Worm (Caenorhabditis elegans) whole organism, L4 larva: ENCODE measurements around the gene mps-4.
A peak's percentile ranks its signal among the peaks of the same experiment; 100 is the strongest.

Experiments used
- D1046.2 ChIP-seq: fragments of 200-800 bp; sonication (Bioruptor generic); IDR thresholded peaks from 2 replicates; pipeline ENCODE4 v1.3.6; 2022; ENCODE audit warnings: missing genetic modification characterization, missing compliant biosample characterization
- F26F4.8 ChIP-seq: fragments of 200-800 bp; sonication (Bioruptor generic); conservative IDR thresholded peaks from 2 replicates; pipeline ENCODE4 v1.3.6; 2022; ENCODE audit warnings: missing genetic modification characterization, missing compliant biosample characterization
- Y105C5A.15 ChIP-seq: fragments of 200-800 bp; sonication (Bioruptor generic); IDR thresholded peaks from 2 replicates; pipeline ENCODE4 v1.3.6; 2022; ENCODE audit warnings: missing genetic modification characterization, missing compliant biosample characterization
- Y75B8A.6 ChIP-seq: fragments of 200-800 bp; sonication (Bioruptor generic); IDR thresholded peaks from 2 replicates; pipeline ENCODE4 v1.3.6; 2022; ENCODE audit warnings: missing genetic modification reagents, missing genetic modification characterization, missing compliant biosample characterization
- ZK546.5 ChIP-seq, 2 experiments: sonication (generic microtip); optimal IDR thresholded peaks; 2 replicates each; lab custom pipeline; 2017; ENCODE audit warnings: missing biosample characterization in 2 of 2, missing genetic modification characterization in 2 of 2
- aly-2 ChIP-seq: sonication (generic microtip); optimal IDR thresholded peaks from 2 replicates; lab custom pipeline; 2018; ENCODE audit warnings: missing biosample characterization, missing genetic modification characterization
- attf-4 ChIP-seq: sonication (generic microtip); optimal IDR thresholded peaks from 3 replicates; lab custom pipeline; 2017; ENCODE audit warnings: missing biosample characterization, missing genetic modification characterization
- ceh-20 ChIP-seq: fragments of 200-800 bp; sonication (Bioruptor generic); IDR thresholded peaks from 2 replicates; pipeline ENCODE4 v1.3.6; 2022; ENCODE audit warnings: missing genetic modification reagents, missing genetic modification characterization, missing compliant biosample characterization
- ceh-44 ChIP-seq: fragments of 200-800 bp; sonication (Bioruptor generic); IDR thresholded peaks from 2 replicates; pipeline ENCODE4 v1.3.6; 2022; ENCODE audit warnings: missing genetic modification reagents, missing genetic modification characterization, missing compliant biosample characterization
- ceh-62 ChIP-seq: sonication (generic microtip); optimal IDR thresholded peaks from 2 replicates; lab custom pipeline; 2017; ENCODE audit warnings: missing biosample characterization, missing genetic modification characterization
- daf-19 ChIP-seq: fragments of 200-800 bp; sonication (Bioruptor generic); conservative IDR thresholded peaks from 2 replicates; pipeline ENCODE4 v1.3.6; 2022; ENCODE audit warnings: missing genetic modification characterization, missing compliant biosample characterization
- dmd-9 ChIP-seq: fragments of 200-800 bp; sonication (Bioruptor generic); IDR thresholded peaks from 2 replicates; pipeline ENCODE4 v1.3.6; 2022; ENCODE audit warnings: missing genetic modification reagents, missing genetic modification characterization, missing compliant biosample characterization
- dpl-1 ChIP-seq: fragments of 150-350 bp; optimal IDR thresholded peaks from 2 replicates; lab custom pipeline; 2014; ENCODE audit warnings: missing biosample characterization, missing genetic modification reagents, missing genetic modification characterization
- duxl-1 ChIP-seq: sonication (generic microtip); optimal IDR thresholded peaks from 2 replicates; lab custom pipeline; 2016; ENCODE audit warnings: mild to moderate bottlenecking, missing genetic modification characterization, moderate library complexity, missing compliant biosample characterization; ENCODE audit not compliant: poor library complexity
- egl-27 ChIP-seq: sonication (generic microtip); optimal IDR thresholded peaks from 3 replicates; lab custom pipeline; 2017; ENCODE audit warnings: missing biosample characterization, missing genetic modification reagents, missing genetic modification characterization
- egl-43 ChIP-seq: fragments of 200-800 bp; sonication (Bioruptor generic); IDR thresholded peaks from 2 replicates; pipeline ENCODE4 v1.3.6; 2022; ENCODE audit warnings: missing genetic modification reagents, missing genetic modification characterization, missing compliant biosample characterization
- fkh-10 ChIP-seq: fragments of 150-350 bp; optimal IDR thresholded peaks from 2 replicates; lab custom pipeline; 2014; ENCODE audit warnings: missing biosample characterization, missing genetic modification reagents, missing genetic modification characterization
- fos-1 ChIP-seq: fragments of 150-350 bp; optimal IDR thresholded peaks from 2 replicates; lab custom pipeline; 2014; ENCODE audit warnings: missing biosample characterization, missing genetic modification characterization
- gei-8 ChIP-seq: fragments of 200-800 bp; sonication (Bioruptor generic); optimal IDR thresholded peaks from 2 replicates; lab custom pipeline; 2018; ENCODE audit warnings: mild to moderate bottlenecking, missing genetic modification characterization, missing compliant biosample characterization
- hif-1 ChIP-seq, 2 experiments: sonication (generic microtip); optimal IDR thresholded peaks; 2 replicates each; lab custom pipeline; 2016 to 2017; ENCODE audit warnings: missing compliant biosample characterization in 2 of 2, missing genetic modification characterization in 2 of 2, missing genetic modification reagents in 2 of 2, missing genotype in 2 of 2, mild to moderate bottlenecking in 1 of 2
- hlh-11 ChIP-seq: fragments of 200-800 bp; sonication (Bioruptor generic); optimal IDR thresholded peaks from 2 replicates; lab custom pipeline; 2018; ENCODE audit warnings: mild to moderate bottlenecking, missing genetic modification characterization, missing compliant biosample characterization
- hmg-1.1 ChIP-seq: fragments of 200-800 bp; sonication (Bioruptor generic); IDR thresholded peaks from 2 replicates; pipeline ENCODE4 v1.3.6; 2022; ENCODE audit warnings: missing genetic modification reagents, missing genetic modification characterization, missing compliant biosample characterization
- jun-1 ChIP-seq: fragments of 150-350 bp; optimal IDR thresholded peaks from 2 replicates; lab custom pipeline; 2014; ENCODE audit warnings: missing biosample characterization, missing genetic modification reagents, missing genetic modification characterization
- lim-7 ChIP-seq: fragments of 200-800 bp; sonication (Bioruptor generic); IDR thresholded peaks from 2 replicates; pipeline ENCODE4 v1.3.6; 2022; ENCODE audit warnings: missing genetic modification characterization, missing compliant biosample characterization
- lin-13 ChIP-seq: fragments of 150-350 bp; optimal IDR thresholded peaks from 2 replicates; lab custom pipeline; 2014; ENCODE audit warnings: missing biosample characterization, missing genetic modification reagents, missing genetic modification characterization
- lin-38 ChIP-seq: fragments of 200-800 bp; sonication (Bioruptor generic); IDR thresholded peaks from 2 replicates; pipeline ENCODE4 v1.3.6; 2022; ENCODE audit warnings: missing genetic modification reagents, missing genetic modification characterization, missing compliant biosample characterization
- lin-39 ChIP-seq: fragments of 150-350 bp; optimal IDR thresholded peaks from 2 replicates; lab custom pipeline; 2014; ENCODE audit warnings: missing biosample characterization, missing genetic modification reagents, missing genetic modification characterization
- lsy-2 ChIP-seq, 2 experiments: fragments of 150-350 bp in 1 of 2; sonication (generic microtip) in 1 of 2; optimal IDR thresholded peaks; 2 replicates each; lab custom pipeline; 2014 to 2017; ENCODE audit warnings: missing biosample characterization in 2 of 2, missing genetic modification characterization in 2 of 2
- madf-5 ChIP-seq, 2 experiments: fragments of 200-800 bp; sonication (Bioruptor generic); IDR thresholded peaks; 2 replicates each; pipeline ENCODE4 v1.3.6; 2022; ENCODE audit warnings: missing compliant biosample characterization in 2 of 2, missing genetic modification characterization in 2 of 2
- mdl-1 ChIP-seq, 2 experiments: fragments of 150-350 bp in 1 of 2; sonication (generic microtip) in 1 of 2; optimal IDR thresholded peaks; 2 replicates each; lab custom pipeline; 2014 to 2017; ENCODE audit warnings: missing biosample characterization in 2 of 2, missing genetic modification characterization in 2 of 2
- nhr-11 ChIP-seq: fragments of 150-350 bp; optimal IDR thresholded peaks from 2 replicates; lab custom pipeline; 2014; ENCODE audit warnings: missing biosample characterization, missing genetic modification characterization
- nhr-28 ChIP-seq: fragments of 150-350 bp; optimal IDR thresholded peaks from 2 replicates; lab custom pipeline; 2014; ENCODE audit warnings: missing biosample characterization, missing genetic modification characterization
- nhr-41 ChIP-seq: fragments of 200-800 bp; sonication (Bioruptor generic); IDR thresholded peaks from 2 replicates; pipeline ENCODE4 v1.3.6; 2022; ENCODE audit warnings: missing genetic modification reagents, missing genetic modification characterization, missing compliant biosample characterization
- nhr-6 ChIP-seq: fragments of 150-350 bp; optimal IDR thresholded peaks from 2 replicates; lab custom pipeline; 2014; ENCODE audit warnings: missing biosample characterization, missing genetic modification characterization
- nhr-76 ChIP-seq: fragments of 150-350 bp; optimal IDR thresholded peaks from 2 replicates; lab custom pipeline; 2014; ENCODE audit warnings: missing biosample characterization, missing genetic modification characterization
- pha-4 ChIP-seq, 2 experiments: fragments of 150-350 bp in 1 of 2; fragments of 200-800 bp in 1 of 2; sonication (Bioruptor generic) in 1 of 2; IDR thresholded peaks in 1 of 2; optimal IDR thresholded peaks in 1 of 2; 2 replicates each; pipeline versions ENCODE4 v1.3.6 to Lab custom; 2014 to 2022; ENCODE audit warnings: missing genetic modification characterization in 2 of 2, missing genetic modification reagents in 2 of 2, missing biosample characterization in 1 of 2, missing compliant biosample characterization in 1 of 2
- php-3 ChIP-seq: fragments of 200-800 bp; sonication (Bioruptor generic); IDR thresholded peaks from 2 replicates; pipeline ENCODE4 v1.3.6; 2022; ENCODE audit warnings: missing genetic modification reagents, missing genetic modification characterization, missing compliant biosample characterization
- pqm-1 ChIP-seq: sonication (generic microtip); optimal IDR thresholded peaks from 2 replicates; lab custom pipeline; 2017; ENCODE audit warnings: missing biosample characterization, missing genetic modification characterization
- rbr-2 ChIP-seq: sonication (generic microtip); optimal IDR thresholded peaks from 2 replicates; lab custom pipeline; 2016; ENCODE audit warnings: missing genotype, missing genetic modification characterization, missing compliant biosample characterization
- saeg-2 ChIP-seq: fragments of 200-800 bp; sonication (Bioruptor generic); IDR thresholded peaks from 2 replicates; pipeline ENCODE4 v1.3.6; 2022; ENCODE audit warnings: missing genetic modification reagents, missing genetic modification characterization, missing compliant biosample characterization
- snpc-1.2 ChIP-seq: fragments of 200-800 bp; sonication (Bioruptor generic); IDR thresholded peaks from 2 replicates; pipeline ENCODE4 v1.3.6; 2022; ENCODE audit warnings: missing genetic modification reagents, missing genetic modification characterization, missing compliant biosample characterization
- snpc-4 ChIP-seq: fragments of 150-350 bp; optimal IDR thresholded peaks from 2 replicates; lab custom pipeline; 2014; ENCODE audit warnings: missing biosample characterization, missing genetic modification characterization
- spr-1 ChIP-seq: sonication (generic microtip); optimal IDR thresholded peaks from 2 replicates; lab custom pipeline; 2016; ENCODE audit warnings: mild to moderate bottlenecking, missing genetic modification characterization, missing compliant biosample characterization
- spr-3 ChIP-seq: fragments of 200-800 bp; sonication (Bioruptor generic); optimal IDR thresholded peaks from 2 replicates; lab custom pipeline; 2018; ENCODE audit warnings: mild to moderate bottlenecking, missing genetic modification characterization, missing compliant biosample characterization
- tra-1 ChIP-seq: fragments of 200-800 bp; sonication (Bioruptor generic); IDR thresholded peaks from 2 replicates; pipeline ENCODE4 v1.3.6; 2022; ENCODE audit warnings: missing genetic modification reagents, missing genetic modification characterization, missing compliant biosample characterization
- unc-39 ChIP-seq: sonication (generic microtip); optimal IDR thresholded peaks from 2 replicates; lab custom pipeline; 2017; ENCODE audit warnings: missing biosample characterization, missing genetic modification characterization
- vab-7 ChIP-seq: fragments of 200-800 bp; sonication (Bioruptor generic); IDR thresholded peaks from 2 replicates; pipeline ENCODE4 v1.3.6; 2022; ENCODE audit warnings: missing genetic modification reagents, missing genetic modification characterization, missing compliant biosample characterization
- zag-1 ChIP-seq: fragments of 150-350 bp; optimal IDR thresholded peaks from 2 replicates; lab custom pipeline; 2014; ENCODE audit warnings: missing biosample characterization, missing genetic modification characterization
- zfp-2 ChIP-seq: sonication (generic microtip); optimal IDR thresholded peaks from 2 replicates; lab custom pipeline; 2016; ENCODE audit warnings: mild to moderate bottlenecking, missing genetic modification characterization, missing compliant biosample characterization
- zfp-3 ChIP-seq: fragments of 200-800 bp; sonication (Bioruptor generic); conservative IDR thresholded peaks from 2 replicates; pipeline ENCODE4 v1.3.6; 2022; ENCODE audit warnings: missing genetic modification reagents, missing genetic modification characterization, missing compliant biosample characterization
- ztf-11 ChIP-seq: fragments of 150-350 bp; optimal IDR thresholded peaks from 2 replicates; lab custom pipeline; 2014; ENCODE audit warnings: missing biosample characterization, missing genetic modification characterization
- ztf-7 ChIP-seq: fragments of 150-350 bp; optimal IDR thresholded peaks from 2 replicates; lab custom pipeline; 2014; ENCODE audit warnings: missing biosample characterization, missing genetic modification characterization

The mps-4 gene

ce11 chrIII:8227511-8227910, 44.1 kb downstream of the mps-4 start, which contains the start of gene fbxl-1:
fbxl-1 (plus strand) TSS chrIII:8227830.
- TF ChIP-seq pha-4 (GFP tag; IDR thresholded peaks at IDR 0.05; lab: Robert Waterston, UW) = no peak; the same call in 1 of the 2 replicates
- TF ChIP-seq pha-4 (tag; optimal IDR thresholded peaks at IDR 0.05; lab: Kevin White, UChicago) = no peak
- TF ChIP-seq hlh-11 (tag; lab: Kevin White, UChicago) = peak; percentile 99
- peak; percentile 23 for TF ChIP-seq jun-1 (tag; lab: Kevin White, UChicago)
- no peak for TF ChIP-seq attf-4 (tag; lab: Kevin White, UChicago)
- TF ChIP-seq daf-19 (GFP tag; lab: Robert Waterston, UW) = no peak
- TF ChIP-seq nhr-6 (tag; lab: Kevin White, UChicago) = peak; percentile 76
- TF ChIP-seq ceh-44 (GFP tag; lab: Robert Waterston, UW) = no peak
- no peak for TF ChIP-seq zag-1
- TF ChIP-seq dmd-9 = no peak
- peak; percentile 30 for TF ChIP-seq ztf-7 (tag; lab: Kevin White, UChicago)
- no peak for TF ChIP-seq madf-5 (GFP tag; IDR thresholded peaks at IDR 0.05; lab: Robert Waterston, UW)
- TF ChIP-seq spr-3 (GFP tag; lab: Kevin White, UChicago) = no peak
- TF ChIP-seq saeg-2 (GFP tag; lab: Robert Waterston, UW) = no peak
- peak; percentile 28 for TF ChIP-seq fkh-10 (GFP tag; lab: Kevin White, UChicago)
- no peak for TF ChIP-seq fos-1
- TF ChIP-seq dpl-1 (GFP tag; lab: Kevin White, UChicago) = peak; percentile 16
- peak; percentile 62 for TF ChIP-seq vab-7 (GFP tag; lab: Robert Waterston, UW)
- no peak for TF ChIP-seq D1046.2
- TF ChIP-seq F26F4.8 (GFP tag; lab: Robert Waterston, UW) = no peak
- TF ChIP-seq nhr-41 = no peak
- TF ChIP-seq snpc-1.2 (GFP tag; lab: Robert Waterston, UW) = no peak
- TF ChIP-seq ZK546.5 (tag; optimal IDR thresholded peaks at IDR 0.05; lab: Kevin White, UChicago) = peak in 1 of 2 experiments; percentile 39
- peak; percentile 87 for TF ChIP-seq rbr-2
- TF ChIP-seq lin-13 (GFP tag; lab: Kevin White, UChicago) = peak; percentile 37
- TF ChIP-seq gei-8 (GFP tag; lab: Kevin White, UChicago) = peak; percentile 5
- no peak for TF ChIP-seq lim-7 (GFP tag; lab: Robert Waterston, UW)
- TF ChIP-seq nhr-11 = peak; percentile 91
- peak; percentile 79 for TF ChIP-seq egl-43 (GFP tag; lab: Robert Waterston, UW)
- peak; percentile 80 to 82 for TF ChIP-seq lsy-2 (tag; optimal IDR thresholded peaks at IDR 0.05; lab: Kevin White, UChicago)
- peak; percentile 16 to 84 for TF ChIP-seq hif-1 (tag; optimal IDR thresholded peaks at IDR 0.05; lab: Kevin White, UChicago)
- TF ChIP-seq lin-39 (tag; lab: Kevin White, UChicago) = peak; percentile 12
- no peak for TF ChIP-seq ztf-11 (tag; lab: Kevin White, UChicago)
- TF ChIP-seq snpc-4 (tag; lab: Kevin White, UChicago) = no peak
- TF ChIP-seq zfp-3 = 0 out of 2 replicates have a peak, but pooled peaks have one; percentile 11
- TF ChIP-seq ceh-20 (GFP tag; lab: Robert Waterston, UW) = peak; percentile 80
- TF ChIP-seq unc-39 (tag; lab: Kevin White, UChicago) = no peak
- TF ChIP-seq lin-38 = peak; percentile 59
- TF ChIP-seq Y75B8A.6 (GFP tag; lab: Robert Waterston, UW) = no peak
- peak; percentile 28 for TF ChIP-seq aly-2 (tag; lab: Kevin White, UChicago)
- TF ChIP-seq hmg-1.1 (GFP tag; lab: Robert Waterston, UW) = peak; percentile 93
- peak; percentile 15 for TF ChIP-seq pqm-1 (tag; lab: Kevin White, UChicago)
- TF ChIP-seq spr-1 (tag; lab: Kevin White, UChicago) = peak; percentile 36
- TF ChIP-seq nhr-28 (tag; lab: Kevin White, UChicago) = peak; percentile 81
- no peak for TF ChIP-seq egl-27
- TF ChIP-seq Y105C5A.15 (GFP tag; lab: Robert Waterston, UW) = no peak
- TF ChIP-seq nhr-76 = no peak
- TF ChIP-seq mdl-1 (tag; optimal IDR thresholded peaks at IDR 0.05; lab: Kevin White, UChicago) = peak; percentile 67 to 97
- no peak for TF ChIP-seq ceh-62 (tag; lab: Kevin White, UChicago)
- TF ChIP-seq zfp-2 (tag; lab: Kevin White, UChicago) = no peak
- TF ChIP-seq tra-1 (GFP tag; lab: Robert Waterston, UW) = no peak
- 0 out of 2 replicates have a peak, but pooled peaks have one; percentile 39 for TF ChIP-seq php-3 (GFP tag; lab: Robert Waterston, UW)
- TF ChIP-seq duxl-1 (tag; lab: Kevin White, UChicago) = peak; percentile 6
